Worm (Caenorhabditis elegans) whole organism, L4/young adult: ENCODE measurements around the gene try-10.

Experiments used
- W03F9.2 ChIP-seq: fragments of 150-350 bp; optimal IDR thresholded peaks from 2 replicates; lab custom pipeline; 2014; ENCODE audit warnings: missing biosample characterization, missing genetic modification characterization
- dao-5 ChIP-seq: sonication (generic microtip); optimal IDR thresholded peaks from 2 replicates; lab custom pipeline; 2016; ENCODE audit warnings: missing genotype, missing genetic modification characterization, moderate library complexity, missing compliant biosample characterization

ce11 chrV:13041666-13042065 is 28.6 kb upstream of the try-10 start, which contains the start of gene scyl-1:
- TF ChIP-seq dao-5 (tag; lab: Kevin White, UChicago) = no peak
- TF ChIP-seq W03F9.2 = no peak
